Fruit fly (Drosophila melanogaster) Kc167 (cell line): ENCODE data around the gene mamo.

ENCODE experiments used
- Sin3A ChIP-seq: fragments of >200 bp; optimal IDR thresholded peaks from 2 replicates; lab custom pipeline; 2018; ENCODE audit warnings: missing external identifiers
- h ChIP-seq: fragments of >200 bp; optimal IDR thresholded peaks from 3 replicates; lab custom pipeline; 2018; ENCODE audit warnings: missing external identifiers
- insv ChIP-seq: fragments of >200 bp; optimal IDR thresholded peaks from 3 replicates; lab custom pipeline; 2018; ENCODE audit warnings: missing external identifiers
- psq ChIP-seq: fragments of >200 bp; optimal IDR thresholded peaks from 2 replicates; lab custom pipeline; 2017; ENCODE audit warnings: missing external identifiers

dm6 chrX:13948131-13948804 is 42.1 kb downstream of the mamo start:
- TF ChIP-seq Sin3A (lab: Kevin White, UChicago) (no peak), h (lab: Kevin White, UChicago) (no peak), psq (lab: Kevin White, UChicago) (no peak), insv (lab: Kevin White, UChicago) (no peak)
